Worm (Caenorhabditis elegans): ENCODE measurements around the gene Y48G9A.7.

ce11 chrIII:2133928-2134327 lies 23.6 kb downstream of the Y48G9A.7 start:
- TF ChIP-seq med-1 (GFP tag; optimal IDR thresholded peaks at IDR 0.05; ENCODE audit: insufficient read depth) (no peak), T22C8.4 (GFP tag; IDR thresholded peaks at IDR 0.05) (no peak), cog-1 (tag; optimal IDR thresholded peaks at IDR 0.05) (no peak), tab-1 (GFP tag; IDR thresholded peaks at IDR 0.05) (no peak), flt-1 (GFP tag; IDR thresholded peaks at IDR 0.05) (no peak), klf-2 (GFP tag; conservative IDR thresholded peaks at IDR 0.05) (no peak), ztf-29 (GFP tag; IDR thresholded peaks at IDR 0.05) (no peak)

Data from whole organism, midembryonic.